Worm (Caenorhabditis elegans) whole organism, midembryonic: ENCODE measurements around the gene sru-45.

Source experiments
- T22C8.4 ChIP-seq: fragments of 200-800 bp; sonication (Bioruptor generic); IDR thresholded peaks from 2 replicates; pipeline ENCODE4 v1.3.6; 2022; ENCODE audit warnings: missing genetic modification characterization, missing compliant biosample characterization
- cog-1 ChIP-seq: sonication (generic microtip); optimal IDR thresholded peaks from 2 replicates; lab custom pipeline; 2016; ENCODE audit warnings: missing genetic modification characterization, missing compliant biosample characterization
- flt-1 ChIP-seq: fragments of 200-800 bp; sonication (Bioruptor generic); IDR thresholded peaks from 2 replicates; pipeline ENCODE4 v1.3.6; 2022; ENCODE audit warnings: missing genetic modification characterization, missing compliant biosample characterization
- klf-2 ChIP-seq: fragments of 200-800 bp; sonication (Bioruptor generic); conservative IDR thresholded peaks from 2 replicates; pipeline ENCODE4 v1.3.6; 2022; ENCODE audit warnings: missing genetic modification reagents, missing genetic modification characterization, missing compliant biosample characterization
- med-1 ChIP-seq: sonication (generic microtip); optimal IDR thresholded peaks from 2 replicates; lab custom pipeline; 2017; ENCODE audit warnings: missing genetic modification characterization, mild to moderate bottlenecking, missing compliant biosample characterization, antibody characterized with exemption, missing genetic modification reagents; ENCODE audit not compliant: insufficient read depth
- ref-1 ChIP-seq: fragments of 200-800 bp; sonication (Bioruptor generic); conservative IDR thresholded peaks from 2 replicates; pipeline ENCODE4 v1.3.6; 2022; ENCODE audit warnings: missing genetic modification reagents, missing genetic modification characterization, missing compliant biosample characterization
- tab-1 ChIP-seq: fragments of 200-800 bp; sonication (Bioruptor generic); IDR thresholded peaks from 2 replicates; pipeline ENCODE4 v1.3.6; 2022; ENCODE audit warnings: missing genetic modification characterization, missing compliant biosample characterization
- ztf-23 ChIP-seq: fragments of 200-800 bp; sonication (Bioruptor generic); IDR thresholded peaks from 2 replicates; pipeline ENCODE4 v1.3.6; 2022; ENCODE audit warnings: missing genetic modification reagents, missing genetic modification characterization, missing compliant biosample characterization
- ztf-29 ChIP-seq: fragments of 200-800 bp; sonication (Bioruptor generic); IDR thresholded peaks from 2 replicates; pipeline ENCODE4 v1.3.6; 2022; ENCODE audit warnings: missing genetic modification reagents, missing genetic modification characterization, missing compliant biosample characterization

The sru-45 gene

DNA sequence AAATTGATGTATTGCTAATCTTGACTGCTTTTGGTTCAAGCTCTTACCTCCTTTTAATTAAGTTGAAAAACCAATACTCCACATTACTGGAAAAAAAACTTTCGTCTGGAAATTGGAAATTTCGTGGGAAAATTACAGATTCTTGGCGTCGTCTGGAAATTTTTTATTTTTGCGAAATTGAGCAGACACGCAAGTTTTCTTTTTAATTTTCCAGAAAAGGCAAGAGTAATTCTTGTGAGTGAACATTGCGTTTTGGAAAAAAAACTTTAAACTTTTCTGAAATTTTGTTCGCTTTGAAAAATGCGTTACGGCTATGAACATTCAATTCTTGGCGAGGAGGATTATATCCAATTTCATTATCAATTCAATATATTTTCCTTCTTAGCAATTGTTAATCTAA lies at the start of gene sru-45:
Gene sru-45, plus strand, starts transcription at position 301 of the 400 bp plus-strand sequence.
- TF ChIP-seq klf-2 (GFP tag; lab: Robert Waterston, UW) (no peak), flt-1 (no peak), T22C8.4 (GFP tag; lab: Robert Waterston, UW) (no peak), ztf-29 (GFP tag; lab: Robert Waterston, UW) (no peak), cog-1 (tag; lab: Kevin White, UChicago) (no peak)

DNA sequence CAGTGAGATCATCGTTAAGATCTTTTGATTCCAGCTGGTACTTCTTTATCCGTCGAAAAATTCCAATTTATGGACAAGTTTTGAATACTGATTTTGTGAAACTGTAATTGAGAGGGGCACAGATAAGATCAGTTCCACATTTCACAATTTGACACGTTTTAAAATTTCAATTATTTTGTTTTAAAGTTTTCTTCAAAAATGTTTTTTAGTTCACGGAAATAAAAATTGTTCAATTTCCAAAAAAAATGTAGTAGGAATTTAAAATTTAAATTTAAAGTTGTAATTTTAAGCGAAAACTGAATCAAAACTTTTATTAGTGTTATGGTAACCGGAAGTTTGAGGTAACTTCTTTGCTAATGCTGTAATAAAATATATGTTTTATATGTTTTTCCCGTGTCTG lies 48.1 kb upstream of the sru-45 start, which contains the start of gene F36D3.4:
Gene F36D3.4, minus strand, starts transcription at position 101 of the 400 bp plus-strand sequence.
- TF ChIP-seq cog-1 (tag; lab: Kevin White, UChicago), result no peak
- no peak for TF ChIP-seq tab-1 (GFP tag; lab: Robert Waterston, UW)
- no peak for TF ChIP-seq flt-1
- no peak for TF ChIP-seq ztf-23

DNA sequence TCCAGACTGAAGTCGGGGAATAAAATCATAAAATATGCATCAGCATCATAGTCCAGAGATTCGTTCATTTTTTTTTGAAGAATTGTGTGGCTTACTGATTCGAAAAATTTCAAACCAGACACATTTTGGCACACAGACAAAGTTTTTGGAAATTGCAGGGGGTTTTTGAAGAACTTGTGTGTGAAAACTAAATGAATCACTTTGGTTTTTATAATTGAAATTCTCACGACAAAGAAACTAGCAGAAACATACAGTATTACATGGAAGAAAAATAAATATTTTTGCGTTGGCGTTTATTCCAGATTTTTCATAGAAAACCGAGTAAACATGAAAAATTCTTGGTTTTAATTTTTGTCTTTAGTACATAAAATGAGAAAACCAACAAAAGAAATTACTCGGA lies 43.5 kb upstream of the sru-45 start, which contains the start of gene srw-34:
Gene srw-34, minus strand, starts transcription at position 101 of the 400 bp plus-strand sequence.
- TF ChIP-seq flt-1 (no peak), ztf-23 (no peak), T22C8.4 (GFP tag; lab: Robert Waterston, UW) (no peak), med-1 (GFP tag; lab: Kevin White, UChicago) (no peak), tab-1 (GFP tag; lab: Robert Waterston, UW) (no peak), klf-2 (GFP tag; lab: Robert Waterston, UW) (no peak), ref-1 (GFP tag; lab: Robert Waterston, UW) (no peak)

DNA sequence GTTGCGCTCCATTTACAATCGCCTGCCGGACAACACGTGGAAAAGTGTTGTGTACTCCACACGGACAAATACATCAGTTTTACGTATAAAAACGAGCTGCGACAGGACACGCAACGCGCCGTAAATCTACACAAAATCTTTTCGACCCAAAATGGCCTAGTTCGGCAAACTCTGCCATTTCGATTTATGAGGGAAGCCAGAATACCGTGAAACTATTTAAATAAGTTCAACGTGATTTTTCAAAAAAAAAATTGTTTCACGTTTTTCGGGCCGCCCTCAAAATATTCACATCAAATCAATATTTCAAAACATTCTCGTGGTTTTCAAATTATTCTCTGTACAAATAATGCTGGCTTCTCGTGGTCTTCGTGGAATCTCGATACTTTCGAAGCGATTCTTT lies 38.9 kb upstream of the sru-45 start, which contains the start of gene F36D3.8:
Gene F36D3.8, plus strand, starts transcription at position 301 of the 400 bp plus-strand sequence.
- no peak for TF ChIP-seq ztf-29 (GFP tag; lab: Robert Waterston, UW)
- no peak for TF ChIP-seq klf-2 (GFP tag; lab: Robert Waterston, UW)
- no peak for TF ChIP-seq tab-1 (GFP tag; lab: Robert Waterston, UW)
- no peak for TF ChIP-seq med-1 (GFP tag; lab: Kevin White, UChicago)
- TF ChIP-seq cog-1 (tag; lab: Kevin White, UChicago), result no peak
- TF ChIP-seq T22C8.4 (GFP tag; lab: Robert Waterston, UW), result no peak

DNA sequence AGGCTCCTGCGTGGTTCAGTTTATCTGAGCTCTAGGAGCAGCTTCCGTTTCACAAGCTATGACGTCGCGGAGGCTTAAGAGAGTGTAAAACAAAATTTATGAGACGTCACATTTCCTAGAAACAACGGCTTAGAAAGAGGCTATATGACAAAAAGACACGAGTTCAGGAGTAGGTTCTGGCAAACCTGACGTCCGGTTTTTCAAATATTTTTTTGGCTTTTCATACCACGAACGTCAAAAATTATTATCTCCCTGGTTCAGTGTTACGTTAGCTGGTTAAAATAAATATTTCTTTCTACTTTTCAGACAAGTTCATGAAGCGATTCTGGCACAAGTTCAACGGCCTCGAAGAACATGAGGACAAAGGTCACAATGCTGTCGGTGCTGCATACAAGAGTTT lies 37.9 kb upstream of the sru-45 start, which contains the start of gene F36D3.16:
Gene F36D3.16, plus strand, starts transcription at position 301 of the 400 bp plus-strand sequence.
- no peak for TF ChIP-seq ref-1 (GFP tag; lab: Robert Waterston, UW)
- TF ChIP-seq ztf-23, result no peak
- no peak for TF ChIP-seq tab-1 (GFP tag; lab: Robert Waterston, UW)

DNA sequence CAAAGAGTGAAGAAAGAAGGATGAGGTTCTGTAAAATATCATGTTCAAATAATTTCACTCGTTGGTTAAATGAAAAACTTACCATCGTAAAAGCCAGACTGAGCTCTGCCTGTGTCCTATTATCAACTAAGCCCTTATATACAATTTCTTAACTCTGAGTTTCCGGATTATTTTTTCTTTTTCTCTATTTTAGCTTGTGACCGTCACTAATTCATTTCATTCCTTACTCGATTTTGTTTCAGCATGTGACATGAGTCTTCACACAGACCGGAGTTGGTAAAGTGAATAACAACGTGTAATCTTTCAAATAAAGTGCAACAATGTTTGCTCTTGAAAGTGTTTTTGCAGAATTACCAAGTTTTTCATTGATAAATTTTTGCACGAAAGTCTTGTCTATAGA lies 31.7 kb upstream of the sru-45 start, which contains the start of gene cpr-2:
Gene cpr-2, minus strand, starts transcription at position 101 of the 400 bp plus-strand sequence.
- TF ChIP-seq ztf-23 (no peak), ref-1 (GFP tag; lab: Robert Waterston, UW) (no peak), klf-2 (GFP tag; lab: Robert Waterston, UW) (no peak), flt-1 (no peak), cog-1 (tag; lab: Kevin White, UChicago) (no peak), T22C8.4 (GFP tag; lab: Robert Waterston, UW) (no peak), med-1 (GFP tag; lab: Kevin White, UChicago) (no peak), tab-1 (GFP tag; lab: Robert Waterston, UW) (no peak), ztf-29 (GFP tag; lab: Robert Waterston, UW) (no peak)

DNA sequence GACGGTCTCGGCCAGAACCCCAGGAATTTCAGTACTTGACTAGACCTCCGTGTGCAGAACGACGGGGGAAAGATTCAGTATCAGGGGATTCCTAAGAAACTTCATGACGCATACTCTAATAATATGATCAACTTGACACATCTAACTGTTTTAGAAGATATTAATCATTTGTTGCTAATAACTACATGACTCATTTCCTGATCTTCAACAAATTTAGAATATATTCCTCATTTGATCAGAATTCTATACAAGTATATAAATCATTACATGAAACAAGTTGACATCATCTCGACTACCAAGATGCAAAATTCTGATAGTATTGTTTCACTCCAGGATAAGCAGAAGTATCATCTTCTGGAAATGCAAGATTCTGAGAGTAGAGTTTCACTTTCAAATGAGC lies 30.6 kb upstream of the sru-45 start, which contains the start of gene Y32B12B.8:
Gene Y32B12B.8, plus strand, starts transcription at position 301 of the 400 bp plus-strand sequence.
- TF ChIP-seq T22C8.4 (GFP tag; lab: Robert Waterston, UW) (no peak), cog-1 (tag; lab: Kevin White, UChicago) (no peak), klf-2 (GFP tag; lab: Robert Waterston, UW) (no peak), ztf-29 (GFP tag; lab: Robert Waterston, UW) (no peak), tab-1 (GFP tag; lab: Robert Waterston, UW) (no peak), ref-1 (GFP tag; lab: Robert Waterston, UW) (no peak), med-1 (GFP tag; lab: Kevin White, UChicago) (no peak), flt-1 (no peak), ztf-23 (no peak)

DNA sequence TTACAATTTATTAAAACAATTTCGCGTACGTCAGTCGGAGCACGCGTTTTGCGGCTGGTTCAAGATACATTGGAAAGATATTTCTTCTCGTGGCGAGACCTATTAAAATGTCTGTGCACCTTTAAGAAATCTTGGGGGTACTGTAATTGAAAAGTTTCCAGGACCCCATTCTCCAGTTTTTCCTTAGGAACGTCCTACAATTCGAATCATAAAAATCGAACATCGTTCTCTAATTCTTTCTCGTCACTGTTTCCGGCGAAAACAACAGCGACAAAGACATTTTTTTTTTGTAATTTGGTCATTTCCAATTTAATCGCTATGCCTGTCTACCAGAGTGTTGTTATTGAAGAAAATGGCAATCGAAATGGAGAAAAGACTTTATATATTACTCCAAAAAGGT lies 29.0 kb upstream of the sru-45 start, which contains the start of gene Y32B12B.1:
Gene Y32B12B.1, plus strand, starts transcription at position 301 of the 400 bp plus-strand sequence.
- no peak for TF ChIP-seq ztf-29 (GFP tag; lab: Robert Waterston, UW)
- TF ChIP-seq ztf-23, result no peak
- no peak for TF ChIP-seq ref-1 (GFP tag; lab: Robert Waterston, UW)
- no peak for TF ChIP-seq med-1 (GFP tag; lab: Kevin White, UChicago)
- TF ChIP-seq T22C8.4 (GFP tag; lab: Robert Waterston, UW), result no peak

DNA sequence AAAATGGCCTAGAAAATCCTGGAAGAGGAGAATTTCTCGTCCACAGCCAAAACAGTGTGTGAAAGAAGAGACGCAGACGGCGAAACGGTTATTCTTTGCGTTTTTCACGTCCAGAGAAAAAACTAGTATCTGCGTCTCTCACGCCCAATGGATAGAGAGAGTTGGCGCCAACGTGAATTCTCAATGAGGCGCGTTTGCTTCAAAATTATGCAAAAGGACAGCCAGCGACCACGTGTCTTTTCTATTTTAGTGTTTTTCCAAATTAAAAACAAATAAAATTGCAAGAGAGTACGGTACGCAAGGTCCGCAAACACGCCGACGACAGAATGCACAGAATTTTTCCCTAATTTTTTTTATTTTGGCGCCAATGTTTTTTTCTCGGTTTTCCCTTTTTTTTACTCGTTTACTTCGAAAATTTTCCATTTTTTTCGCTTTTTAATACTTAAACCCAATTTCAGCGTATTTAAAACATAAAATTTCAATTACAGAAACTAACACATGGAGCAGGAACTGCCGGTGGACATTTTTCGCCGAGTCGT lies 27.8 kb upstream of the sru-45 start, which contains the start of gene Y32B12B.2:
Gene Y32B12B.2, plus strand, starts transcription at position 489 of the 539 bp plus-strand sequence.
- TF ChIP-seq flt-1 (0 out of 2 replicates have a peak, but pooled peaks have one; percentile 27), ztf-23 (no peak), med-1 (GFP tag; lab: Kevin White, UChicago) (no peak), tab-1 (GFP tag; lab: Robert Waterston, UW) (no peak), cog-1 (tag; lab: Kevin White, UChicago) (no peak), T22C8.4 (GFP tag; lab: Robert Waterston, UW) (no peak), ref-1 (GFP tag; lab: Robert Waterston, UW) (no peak)

DNA sequence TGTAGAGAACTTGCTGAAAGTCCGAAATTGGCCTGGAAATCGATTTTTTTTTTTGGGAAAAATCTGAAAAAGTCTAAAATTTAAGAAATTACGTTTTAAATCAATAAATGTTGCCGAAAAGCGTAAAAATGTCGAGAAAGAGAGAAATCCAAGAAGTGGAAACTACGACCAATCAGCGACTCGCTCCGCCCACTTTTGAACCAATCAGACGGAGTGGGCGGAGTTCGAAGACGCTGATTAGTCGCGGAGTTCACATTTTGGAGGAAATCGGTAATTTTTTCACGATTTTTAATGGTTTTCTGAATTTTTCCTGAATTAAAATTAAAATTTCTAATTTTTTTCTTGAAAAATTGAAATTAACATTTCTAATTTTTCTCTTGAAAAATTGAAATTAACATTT lies 26.1 kb upstream of the sru-45 start:
- TF ChIP-seq flt-1 (no peak), tab-1 (GFP tag; lab: Robert Waterston, UW) (no peak), ztf-29 (GFP tag; lab: Robert Waterston, UW) (no peak), klf-2 (GFP tag; lab: Robert Waterston, UW) (no peak), med-1 (GFP tag; lab: Kevin White, UChicago) (no peak), ztf-23 (no peak), T22C8.4 (GFP tag; lab: Robert Waterston, UW) (no peak), cog-1 (tag; lab: Kevin White, UChicago) (no peak)
